Fruit fly (Drosophila melanogaster) whole organism, prepupa: ENCODE data around the gene Flacc.

Experiments used
- Blimp-1 ChIP-seq: fragments of 200-800 bp; sonication (Bioruptor generic); optimal IDR thresholded peaks from 3 replicates; lab custom pipeline; 2017; ENCODE audit warnings: missing biosample characterization, missing genetic modification characterization, mild to moderate bottlenecking, moderate library complexity, missing genetic modification reagents
- CG10631 ChIP-seq: fragments of 200-800 bp; sonication (Bioruptor generic); optimal IDR thresholded peaks from 2 replicates; lab custom pipeline; 2016; ENCODE audit warnings: missing biosample characterization, missing genetic modification characterization
- CG11762 ChIP-seq: fragments of 200-800 bp; sonication (Bioruptor generic); optimal IDR thresholded peaks from 3 replicates; lab custom pipeline; 2016; ENCODE audit warnings: missing biosample characterization, missing genetic modification characterization; ENCODE audit not compliant: insufficient read depth
- CG11902 ChIP-seq: fragments of 200-800 bp; sonication (Bioruptor generic); optimal IDR thresholded peaks from 3 replicates; lab custom pipeline; 2016; ENCODE audit warnings: missing biosample characterization, missing genetic modification characterization
- CG6808 ChIP-seq: fragments of 200-800 bp; sonication (Bioruptor generic); optimal IDR thresholded peaks from 3 replicates; lab custom pipeline; 2017; ENCODE audit warnings: missing biosample characterization, missing genetic modification characterization, mild to moderate bottlenecking, moderate library complexity, missing genetic modification reagents
- CG7368 ChIP-seq: fragments of 200-800 bp; sonication (Bioruptor generic); optimal IDR thresholded peaks from 3 replicates; lab custom pipeline; 2016; ENCODE audit warnings: missing biosample characterization, missing genetic modification characterization
- CG8119 ChIP-seq: fragments of 200-800 bp; sonication (Bioruptor generic); IDR thresholded peaks from 3 replicates; pipeline ENCODE4 v1.3.6; 2022; ENCODE audit warnings: missing biosample characterization, missing genetic modification characterization
- CG8632 ChIP-seq: fragments of 200-800 bp; sonication (Bioruptor generic); optimal IDR thresholded peaks from 3 replicates; lab custom pipeline; 2016; ENCODE audit warnings: missing biosample characterization, missing genetic modification characterization
- Lpt ChIP-seq: fragments of 200-800 bp; sonication (Bioruptor generic); optimal IDR thresholded peaks from 3 replicates; lab custom pipeline; 2016; ENCODE audit warnings: missing biosample characterization, missing genetic modification characterization
- Met ChIP-seq: fragments of 200-800 bp; sonication (Bioruptor generic); optimal IDR thresholded peaks from 3 replicates; lab custom pipeline; 2016; ENCODE audit warnings: missing biosample characterization, missing genetic modification characterization
- achi ChIP-seq: fragments of 200-800 bp; sonication (Bioruptor generic); optimal IDR thresholded peaks from 3 replicates; lab custom pipeline; 2016; ENCODE audit warnings: missing biosample characterization, missing genetic modification characterization
- esn ChIP-seq: fragments of 200-800 bp; sonication (Bioruptor generic); optimal IDR thresholded peaks from 2 replicates; lab custom pipeline; 2016; ENCODE audit warnings: missing biosample characterization, mild to moderate bottlenecking, missing genetic modification characterization, moderate library complexity
- lz ChIP-seq: fragments of 200-800 bp; sonication (Bioruptor generic); optimal IDR thresholded peaks from 3 replicates; lab custom pipeline; 2016; ENCODE audit warnings: missing biosample characterization, missing genetic modification characterization
- net ChIP-seq: fragments of 200-800 bp; sonication (Bioruptor generic); optimal IDR thresholded peaks from 3 replicates; lab custom pipeline; 2016; ENCODE audit warnings: missing biosample characterization, missing genetic modification characterization
- spab ChIP-seq: fragments of 200-800 bp; sonication (Bioruptor generic); optimal IDR thresholded peaks from 2 replicates; lab custom pipeline; 2017; ENCODE audit warnings: missing biosample characterization, mild to moderate bottlenecking, missing genetic modification characterization, missing genetic modification reagents
- ss ChIP-seq, 2 experiments: fragments of 200-800 bp; sonication (Bioruptor generic); optimal IDR thresholded peaks; 2 replicates in 1 of 2; 3 replicates in 1 of 2; lab custom pipeline; 2017 to 2018; ENCODE audit warnings: mild to moderate bottlenecking in 2 of 2, missing biosample characterization in 2 of 2, missing genetic modification characterization in 2 of 2, moderate library complexity in 1 of 2

Gene Flacc

dm6 chrX:18843229-18844033 is 50.0 kb downstream of the Flacc start, which contains the start of gene htk (continued):
- TF ChIP-seq CG11902 (GFP tag; lab: Kevin White, UChicago) (no peak), spab (GFP tag; lab: Kevin White, UChicago) (no peak), lz (peak; percentile 73), Lpt (GFP tag; lab: Kevin White, UChicago) (no peak), ss (GFP tag; optimal IDR thresholded peaks at IDR 0.05; lab: Kevin White, UChicago) (no peak), net (GFP tag; lab: Kevin White, UChicago) (no peak), CG6808 (GFP tag; lab: Kevin White, UChicago) (no peak), achi (GFP tag; lab: Kevin White, UChicago) (peak; percentile 11), Met (peak; percentile 38), Blimp-1 (GFP tag; lab: Kevin White, UChicago) (no peak), CG10631 (GFP tag; lab: Kevin White, UChicago) (no peak), CG7368 (peak; percentile 44), CG8632 (no peak), esn (GFP tag; lab: Kevin White, UChicago) (peak; percentile 67), CG11762 (GFP tag; lab: Kevin White, UChicago) (no peak), CG8119 (GFP tag; lab: Robert Waterston, UW) (no peak)
